Worm (Caenorhabditis elegans) whole organism, L4 larva: ENCODE data around the gene M176.4.

Experiments used
- T26A8.4 ChIP-seq: fragments of 200-800 bp; sonication (Bioruptor generic); IDR thresholded peaks from 2 replicates; pipeline ENCODE4 v1.3.6; 2022; ENCODE audit warnings: missing genetic modification characterization, missing compliant biosample characterization
- aha-1 ChIP-seq: fragments of 150-350 bp; peaks from one replicate; lab custom pipeline; 2014; ENCODE audit warnings: missing biosample characterization, missing genetic modification characterization
- aly-2 ChIP-seq: sonication (generic microtip); optimal IDR thresholded peaks from 2 replicates; lab custom pipeline; 2018; ENCODE audit warnings: missing biosample characterization, missing genetic modification characterization
- ama-1 ChIP-seq: fragments of 150-350 bp; optimal IDR thresholded peaks from 2 replicates; lab custom pipeline; 2014; ENCODE audit warnings: inconsistent platforms, mixed read lengths
- ceh-82 ChIP-seq: sonication (generic microtip); optimal IDR thresholded peaks from 2 replicates; lab custom pipeline; 2017; ENCODE audit warnings: missing biosample characterization, missing genetic modification characterization
- dpl-1 ChIP-seq: fragments of 150-350 bp; optimal IDR thresholded peaks from 2 replicates; lab custom pipeline; 2014; ENCODE audit warnings: missing biosample characterization, missing genetic modification reagents, missing genetic modification characterization
- jun-1 ChIP-seq: fragments of 150-350 bp; optimal IDR thresholded peaks from 2 replicates; lab custom pipeline; 2014; ENCODE audit warnings: missing biosample characterization, missing genetic modification reagents, missing genetic modification characterization
- lir-3 ChIP-seq: sonication (generic microtip); optimal IDR thresholded peaks from 2 replicates; lab custom pipeline; 2016; ENCODE audit warnings: mild to moderate bottlenecking, missing genetic modification characterization, missing compliant biosample characterization
- skn-1 ChIP-seq: fragments of 150-350 bp; optimal IDR thresholded peaks from 2 replicates; lab custom pipeline; 2014; ENCODE audit warnings: missing biosample characterization, missing genetic modification characterization
- unc-39 ChIP-seq: sonication (generic microtip); optimal IDR thresholded peaks from 2 replicates; lab custom pipeline; 2017; ENCODE audit warnings: missing biosample characterization, missing genetic modification characterization
- ztf-11 ChIP-seq: fragments of 150-350 bp; optimal IDR thresholded peaks from 2 replicates; lab custom pipeline; 2014; ENCODE audit warnings: missing biosample characterization, missing genetic modification characterization

DNA sequence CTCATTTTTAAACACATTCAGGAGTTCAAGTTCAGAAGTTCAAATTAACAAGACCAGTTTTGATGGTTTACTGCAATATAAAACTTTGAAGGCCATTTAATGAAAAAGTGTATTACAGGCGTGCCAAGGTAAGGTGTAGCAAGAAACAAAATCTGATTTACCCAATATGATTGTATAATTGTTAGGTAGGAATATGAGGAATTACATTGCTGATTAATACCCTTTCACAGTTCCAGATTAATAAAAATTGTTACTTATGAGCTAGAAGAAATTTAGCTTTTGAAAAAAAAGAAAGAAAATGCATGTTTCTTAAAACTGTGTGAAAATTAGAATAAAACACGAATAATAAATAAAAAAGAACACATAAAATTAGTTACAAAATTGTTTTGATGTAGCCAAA, 15.4 kb downstream of the M176.4 start, which contains the start of gene kin-15:
- TF ChIP-seq aha-1 (tag; lab: Kevin White, UChicago) (no peak), skn-1 (tag; lab: Kevin White, UChicago) (no peak), jun-1 (tag; lab: Kevin White, UChicago) (no peak), ama-1 (lab: Kevin White, UChicago) (no peak), ztf-11 (no peak), unc-39 (tag; lab: Kevin White, UChicago) (no peak), T26A8.4 (GFP tag; lab: Robert Waterston, UW) (no peak), lir-3 (no peak), aly-2 (tag; lab: Kevin White, UChicago) (no peak), ceh-82 (tag; lab: Kevin White, UChicago) (no peak), dpl-1 (GFP tag; lab: Kevin White, UChicago) (no peak)
